Fruit fly (Drosophila melanogaster): ENCODE measurements around the gene CG15385.

dm6 chr2L:2209002-2209401 is 3.4 kb downstream of the CG15385 start, which contains the start of gene CG33124:
- TF ChIP-seq mld (GFP tag; IDR thresholded peaks at IDR 0.05; ENCODE audit: partially characterized antibody) (no peak), NC2α (GFP tag; optimal IDR thresholded peaks at IDR 0.05) (no peak), CG8359 (GFP tag; optimal IDR thresholded peaks at IDR 0.05; ENCODE audit: borderline replicate concordance) (no peak), Med (GFP tag) (peak; percentile 7), CG10654 (GFP tag; optimal IDR thresholded peaks at IDR 0.05) (no peak), p53 (GFP tag; optimal IDR thresholded peaks at IDR 0.05) (no peak), CG17612 (GFP tag; IDR thresholded peaks at IDR 0.05) (no peak), CG7786 (GFP tag; optimal IDR thresholded peaks at IDR 0.05) (no peak), CG11247 (GFP tag; IDR thresholded peaks at IDR 0.05) (no peak), Hr78 (GFP tag; optimal IDR thresholded peaks at IDR 0.05) (no peak)
